Fruit fly (Drosophila melanogaster): ENCODE measurements around the gene CG34453.

DNA sequence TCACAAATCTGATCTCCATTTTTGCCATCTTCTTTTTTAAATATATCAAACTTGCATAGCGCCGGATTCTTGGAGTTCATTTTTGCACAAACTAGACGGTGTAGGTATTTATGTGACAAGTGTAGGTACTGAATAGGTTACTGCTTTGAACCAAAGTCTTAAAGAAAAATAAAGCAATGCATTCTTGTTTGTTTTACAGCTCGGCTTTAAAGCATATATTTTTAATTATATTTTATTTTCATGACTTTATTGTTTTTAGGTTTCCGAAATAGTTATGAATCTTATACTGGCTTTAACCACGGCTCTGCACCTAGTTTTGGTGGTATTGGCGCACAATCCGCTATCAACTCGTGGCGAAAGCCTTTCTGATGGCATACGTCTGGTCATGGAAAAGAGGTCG lies 40.1 kb upstream of the CG34453 start, which contains the start of gene CG32845:
- TF ChIP-seq Blimp-1 (GFP tag; optimal IDR thresholded peaks at IDR 0.05) (no peak), svp (GFP tag) (no peak), CG11294 (GFP tag; IDR thresholded peaks at IDR 0.05) (no peak), CG16779 (tag; optimal IDR thresholded peaks at IDR 0.05) (no peak), CG6276 (GFP tag; optimal IDR thresholded peaks at IDR 0.05) (no peak), achi (GFP tag; optimal IDR thresholded peaks at IDR 0.05) (no peak), CG32006 (GFP tag; optimal IDR thresholded peaks at IDR 0.05) (no peak), net (GFP tag; optimal IDR thresholded peaks at IDR 0.05) (no peak), CG34406 (GFP tag; optimal IDR thresholded peaks at IDR 0.05) (no peak), CG11762 (GFP tag; optimal IDR thresholded peaks at IDR 0.05; ENCODE audit: insufficient read depth) (no peak), CG6808 (GFP tag; optimal IDR thresholded peaks at IDR 0.05) (no peak), Hr4 (GFP tag; optimal IDR thresholded peaks at IDR 0.05) (no peak), fkh (GFP tag; optimal IDR thresholded peaks at IDR 0.05) (no peak), CG7368 (GFP tag; optimal IDR thresholded peaks at IDR 0.05) (no peak)
